Worm (Caenorhabditis elegans): ENCODE measurements around the gene sucl-1.

sucl-1 gene

ce11 chrX:14790320-14791048, 36.7 kb downstream of the sucl-1 start, which contains the start of gene tatn-1 (continued):
- TF ChIP-seq nhr-42 (GFP tag; IDR thresholded peaks at IDR 0.05) (peak; percentile 12; the same call in 1 of the 2 replicates), hlh-30 (tag; optimal IDR thresholded peaks at IDR 0.05; ENCODE audit: insufficient read depth) (peak; percentile 90), fos-1 (tag; optimal IDR thresholded peaks at IDR 0.05) (no peak), nhr-6 (tag; optimal IDR thresholded peaks at IDR 0.05) (no peak), mep-1 (tag; optimal IDR thresholded peaks at IDR 0.05) (peak; percentile 40), R02D3.7 (tag; optimal IDR thresholded peaks at IDR 0.05) (no peak), fkh-10 (GFP tag; optimal IDR thresholded peaks at IDR 0.05) (no peak), jun-1 (tag; optimal IDR thresholded peaks at IDR 0.05) (peak; percentile 53), ztf-11 (tag; optimal IDR thresholded peaks at IDR 0.05) (no peak), zag-1 (tag; optimal IDR thresholded peaks at IDR 0.05) (no peak), egl-27 (tag; optimal IDR thresholded peaks at IDR 0.05) (no peak), lin-13 (GFP tag; optimal IDR thresholded peaks at IDR 0.05) (peak; percentile 30), dmd-8 (GFP tag; IDR thresholded peaks at IDR 0.05) (no peak), nhr-41 (GFP tag; IDR thresholded peaks at IDR 0.05) (peak; percentile 24; the same call in 1 of the 2 replicates), ces-1 (GFP tag; optimal IDR thresholded peaks at IDR 0.05) (no peak), mdl-1 (tag; optimal IDR thresholded peaks at IDR 0.05) (peak; percentile 94 to 98), vab-7 (GFP tag; IDR thresholded peaks at IDR 0.05) (no peak), skn-1 (tag; optimal IDR thresholded peaks at IDR 0.05) (no peak), ceh-28 (tag; optimal IDR thresholded peaks at IDR 0.05) (no peak), F10B5.3 (tag; optimal IDR thresholded peaks at IDR 0.05) (no peak), unc-62 (GFP tag; optimal IDR thresholded peaks at IDR 0.05 in 1 of 2) (peak; percentile 59 to 100), unc-62 (tag; optimal IDR thresholded peaks at IDR 0.05) (no peak), egl-43 (GFP tag; IDR thresholded peaks at IDR 0.05) (0 out of 2 replicates have a peak, but pooled peaks have one; percentile 11), Y75B8A.6 (GFP tag; IDR thresholded peaks at IDR 0.05) (no peak), zfp-2 (tag; optimal IDR thresholded peaks at IDR 0.05) (no peak), mes-2 (tag; optimal IDR thresholded peaks at IDR 0.05; ENCODE audit: poor library complexity, severe bottlenecking) (no peak), zip-11 (GFP tag; IDR thresholded peaks at IDR 0.05) (no peak), ceh-32 (tag; optimal IDR thresholded peaks at IDR 0.05; ENCODE audit: poor library complexity) (no peak), aly-2 (tag; optimal IDR thresholded peaks at IDR 0.05) (no peak), T20F7.1 (GFP tag; optimal IDR thresholded peaks at IDR 0.05) (peak; percentile 52), snpc-4 (tag; optimal IDR thresholded peaks at IDR 0.05) (no peak), ceh-82 (tag; optimal IDR thresholded peaks at IDR 0.05) (no peak), nhr-77 (tag; optimal IDR thresholded peaks at IDR 0.05) (peak; percentile 94), daf-12 (tag; optimal IDR thresholded peaks at IDR 0.05) (no peak), tag-97 (GFP tag; IDR thresholded peaks at IDR 0.05) (no peak), F26F4.8 (GFP tag; conservative IDR thresholded peaks at IDR 0.05) (no peak), Y105C5A.15 (GFP tag; IDR thresholded peaks at IDR 0.05) (no peak), hmg-1.1 (GFP tag; IDR thresholded peaks at IDR 0.05) (peak; percentile 25; the same call in 1 of the 2 replicates), pqm-1 (tag; optimal IDR thresholded peaks at IDR 0.05) (peak; percentile 51), dmd-9 (GFP tag; IDR thresholded peaks at IDR 0.05) (no peak), sdz-12 (GFP tag; optimal IDR thresholded peaks at IDR 0.05) (no peak), spr-3 (GFP tag; optimal IDR thresholded peaks at IDR 0.05) (no peak), lim-7 (GFP tag; IDR thresholded peaks at IDR 0.05) (no peak), Y48G9A.11 (GFP tag; IDR thresholded peaks at IDR 0.05) (no peak), dpl-1 (GFP tag; optimal IDR thresholded peaks at IDR 0.05) (no peak), set-16 (GFP tag; IDR thresholded peaks at IDR 0.05) (peak; percentile 50; the same call in 1 of the 2 replicates), madf-9 (GFP tag; conservative IDR thresholded peaks at IDR 0.05) (peak; percentile 32; the same call in 1 of the 2 replicates), hlh-11 (tag; optimal IDR thresholded peaks at IDR 0.05) (peak; percentile 97), lsy-2 (tag; optimal IDR thresholded peaks at IDR 0.05) (peak; percentile 43 to 58), lin-39 (tag; optimal IDR thresholded peaks at IDR 0.05) (no peak), ZK337.2 (GFP tag; IDR thresholded peaks at IDR 0.05) (no peak)
